Worm (Caenorhabditis elegans) whole organism, L1 larva: ENCODE results near the gene unc-39.

ENCODE experiments used
- C16A3.4 ChIP-seq: fragments of 150-350 bp; optimal IDR thresholded peaks from 2 replicates; lab custom pipeline; 2014; ENCODE audit warnings: missing biosample characterization, missing genetic modification characterization
- C34B4.2 ChIP-seq: sonication (generic microtip); optimal IDR thresholded peaks from 2 replicates; lab custom pipeline; 2017; ENCODE audit warnings: mild to moderate bottlenecking, missing genetic modification characterization, missing compliant biosample characterization
- F16B12.6 ChIP-seq: fragments of 150-350 bp; optimal IDR thresholded peaks from 2 replicates; lab custom pipeline; 2014; ENCODE audit warnings: missing biosample characterization, missing genetic modification characterization
- aha-1 ChIP-seq: fragments of 150-350 bp; optimal IDR thresholded peaks from 2 replicates; lab custom pipeline; 2014; ENCODE audit warnings: missing biosample characterization, missing genetic modification characterization
- alr-1 ChIP-seq: fragments of 200-800 bp; sonication (Bioruptor generic); optimal IDR thresholded peaks from 2 replicates; lab custom pipeline; 2018; ENCODE audit warnings: borderline replicate concordance, mild to moderate bottlenecking, missing genetic modification characterization, missing compliant biosample characterization
- ama-1 ChIP-seq: fragments of 150-350 bp; optimal IDR thresholded peaks from 2 replicates; lab custom pipeline; 2014
- ceh-63 ChIP-seq: fragments of 200-800 bp; sonication (Bioruptor generic); optimal IDR thresholded peaks from 2 replicates; lab custom pipeline; 2018; ENCODE audit warnings: mild to moderate bottlenecking, missing genetic modification characterization, missing compliant biosample characterization
- ceh-82 ChIP-seq, 3 experiments: fragments of 150-350 bp in 1 of 3; sonication (generic microtip) in 2 of 3; optimal IDR thresholded peaks; 2 replicates each; lab custom pipeline; 2014 to 2017; ENCODE audit warnings: missing biosample characterization in 3 of 3, missing genetic modification characterization in 3 of 3
- ceh-88 ChIP-seq: fragments of 200-800 bp; sonication (Bioruptor generic); IDR thresholded peaks from 2 replicates; pipeline ENCODE4 v1.3.6; 2022; ENCODE audit warnings: missing genetic modification characterization, missing compliant biosample characterization
- ceh-90 ChIP-seq: sonication (generic microtip); optimal IDR thresholded peaks from 2 replicates; lab custom pipeline; 2016; ENCODE audit warnings: missing genetic modification characterization, missing compliant biosample characterization
- ces-1 ChIP-seq: fragments of 150-350 bp; optimal IDR thresholded peaks from 2 replicates; lab custom pipeline; 2014; ENCODE audit warnings: missing biosample characterization, missing genetic modification reagents, missing genetic modification characterization
- efl-1 ChIP-seq, 4 experiments: fragments of 150-350 bp; optimal IDR thresholded peaks in 3 of 4; peaks in 1 of 4; 1 replicate in 1 of 4; 2 replicates in 3 of 4; lab custom pipeline; 2014; ENCODE audit warnings: missing biosample characterization in 2 of 4, missing genetic modification characterization in 2 of 4, missing genetic modification reagents in 2 of 4
- efl-3 ChIP-seq: fragments of 200-800 bp; sonication (Bioruptor generic); optimal IDR thresholded peaks from 2 replicates; lab custom pipeline; 2018; ENCODE audit warnings: mild to moderate bottlenecking, missing genetic modification characterization, missing compliant biosample characterization
- egl-13 ChIP-seq: sonication (generic microtip); optimal IDR thresholded peaks from 2 replicates; lab custom pipeline; 2016; ENCODE audit warnings: missing genotype, missing genetic modification reagents, missing genetic modification characterization, missing compliant biosample characterization
- egl-27 ChIP-seq, 2 experiments: fragments of 150-350 bp in 1 of 2; sonication (generic microtip); optimal IDR thresholded peaks; 3 replicates each; lab custom pipeline; 2017 to 2018; ENCODE audit warnings: missing biosample characterization in 2 of 2, missing genetic modification characterization in 2 of 2, missing genetic modification reagents in 2 of 2
- elt-2 ChIP-seq: sonication (generic microtip); optimal IDR thresholded peaks from 2 replicates; lab custom pipeline; 2016; ENCODE audit warnings: missing genetic modification characterization, mild to moderate bottlenecking, inconsistent platforms, missing compliant biosample characterization, missing genetic modification reagents
- elt-3 ChIP-seq, 6 experiments: fragments of 150-350 bp in 1 of 6; sonication (generic microtip); optimal IDR thresholded peaks; 2 replicates each; lab custom pipeline; 2017 to 2018; ENCODE audit warnings: missing biosample characterization in 6 of 6, missing genetic modification characterization in 6 of 6, inconsistent platforms in 1 of 6
- ets-5 ChIP-seq: fragments of 200-800 bp; sonication (Bioruptor generic); IDR thresholded peaks from 2 replicates; pipeline ENCODE4 v1.3.6; 2022; ENCODE audit warnings: missing genetic modification characterization, missing compliant biosample characterization
- fkh-10 ChIP-seq: sonication (generic microtip); optimal IDR thresholded peaks from 2 replicates; lab custom pipeline; 2017; ENCODE audit warnings: missing biosample characterization, missing genetic modification reagents, missing genetic modification characterization
- fos-1 ChIP-seq: fragments of 150-350 bp; optimal IDR thresholded peaks from 2 replicates; lab custom pipeline; 2014; ENCODE audit warnings: missing biosample characterization, missing genetic modification characterization
- grh-1 ChIP-seq: fragments of 200-800 bp; sonication (Bioruptor generic); IDR thresholded peaks from 2 replicates; pipeline ENCODE4 v1.3.6; 2022; ENCODE audit warnings: missing genetic modification reagents, missing genetic modification characterization, missing compliant biosample characterization
- hlh-4 ChIP-seq: sonication (generic microtip); optimal IDR thresholded peaks from 2 replicates; lab custom pipeline; 2016; ENCODE audit warnings: mild to moderate bottlenecking, missing genetic modification characterization, missing compliant biosample characterization
- hpl-2 ChIP-seq: fragments of 150-350 bp; optimal IDR thresholded peaks from 2 replicates; lab custom pipeline; 2014; ENCODE audit warnings: missing biosample characterization, missing genetic modification reagents, missing genetic modification characterization
- isw-1 ChIP-seq: fragments of 200-800 bp; sonication (Bioruptor generic); IDR thresholded peaks from 2 replicates; pipeline ENCODE4 v1.3.6; 2022; ENCODE audit warnings: missing genetic modification characterization, missing compliant biosample characterization
- jun-1 ChIP-seq: fragments of 150-350 bp; optimal IDR thresholded peaks from 2 replicates; lab custom pipeline; 2014; ENCODE audit warnings: missing biosample characterization, missing genetic modification reagents, missing genetic modification characterization
- lin-39 ChIP-seq: fragments of 150-350 bp; optimal IDR thresholded peaks from 2 replicates; lab custom pipeline; 2014; ENCODE audit warnings: missing biosample characterization, missing genetic modification reagents, missing genetic modification characterization
- lir-3 ChIP-seq: sonication (generic microtip); optimal IDR thresholded peaks from 2 replicates; lab custom pipeline; 2016; ENCODE audit warnings: mild to moderate bottlenecking, missing genetic modification characterization, moderate library complexity, missing compliant biosample characterization; ENCODE audit not compliant: poor library complexity
- lsy-2 ChIP-seq, 2 experiments: fragments of 150-350 bp; optimal IDR thresholded peaks; 2 replicates each; lab custom pipeline; 2014; ENCODE audit warnings: missing biosample characterization in 2 of 2, missing genetic modification characterization in 2 of 2
- mab-9 ChIP-seq: fragments of 200-800 bp; sonication (Bioruptor generic); IDR thresholded peaks from 2 replicates; pipeline ENCODE4 v1.3.6; 2022; ENCODE audit warnings: missing genetic modification reagents, missing genetic modification characterization, missing compliant biosample characterization
- mef-2 ChIP-seq: fragments of 150-350 bp; optimal IDR thresholded peaks from 2 replicates; lab custom pipeline; 2014; ENCODE audit warnings: missing biosample characterization, missing genetic modification characterization
- mep-1 ChIP-seq: fragments of 150-350 bp; optimal IDR thresholded peaks from 2 replicates; lab custom pipeline; 2014; ENCODE audit warnings: missing biosample characterization, missing genetic modification characterization
- nhr-11 ChIP-seq: fragments of 150-350 bp; optimal IDR thresholded peaks from 2 replicates; lab custom pipeline; 2014; ENCODE audit warnings: missing biosample characterization, missing genetic modification characterization
- nhr-19 ChIP-seq: fragments of 200-800 bp; sonication (Bioruptor generic); conservative IDR thresholded peaks from 2 replicates; pipeline ENCODE4 v1.3.6; 2022; ENCODE audit warnings: missing genetic modification characterization, missing compliant biosample characterization
- nhr-20 ChIP-seq: sonication (generic microtip); optimal IDR thresholded peaks from 2 replicates; lab custom pipeline; 2016; ENCODE audit warnings: mild to moderate bottlenecking, missing genetic modification characterization, missing compliant biosample characterization
- nhr-237 ChIP-seq: fragments of 150-350 bp; optimal IDR thresholded peaks from 2 replicates; lab custom pipeline; 2014; ENCODE audit warnings: missing biosample characterization, missing genetic modification characterization
- nhr-71 ChIP-seq: sonication (generic microtip); optimal IDR thresholded peaks from 2 replicates; lab custom pipeline; 2016; ENCODE audit warnings: mild to moderate bottlenecking, missing genetic modification characterization, moderate library complexity, missing compliant biosample characterization
- nhr-76 ChIP-seq: sonication (generic microtip); optimal IDR thresholded peaks from 2 replicates; lab custom pipeline; 2017; ENCODE audit warnings: missing biosample characterization, missing genetic modification characterization
- nhr-77 ChIP-seq: fragments of 150-350 bp; optimal IDR thresholded peaks from 2 replicates; lab custom pipeline; 2014; ENCODE audit warnings: missing biosample characterization, missing genetic modification characterization
- pag-3 ChIP-seq: sonication (generic microtip); optimal IDR thresholded peaks from 2 replicates; lab custom pipeline; 2017; ENCODE audit warnings: missing genetic modification characterization, mild to moderate bottlenecking, missing compliant biosample characterization, antibody characterized with exemption, borderline replicate concordance; ENCODE audit not compliant: insufficient read depth
- pqm-1 ChIP-seq: sonication (generic microtip); optimal IDR thresholded peaks from 3 replicates; lab custom pipeline; 2017; ENCODE audit warnings: missing biosample characterization, missing genetic modification characterization
- rnt-1 ChIP-seq: sonication (generic microtip); optimal IDR thresholded peaks from 2 replicates; lab custom pipeline; 2016; ENCODE audit warnings: mild to moderate bottlenecking, missing genetic modification characterization, moderate library complexity, missing compliant biosample characterization
- snpc-4 ChIP-seq: fragments of 150-350 bp; optimal IDR thresholded peaks from 2 replicates; lab custom pipeline; 2014; ENCODE audit warnings: missing biosample characterization, missing genetic modification characterization
- snu-23 ChIP-seq: sonication (generic microtip); optimal IDR thresholded peaks from 2 replicates; lab custom pipeline; 2016; ENCODE audit warnings: missing genetic modification characterization, missing compliant biosample characterization
- sox-4 ChIP-seq: sonication (generic microtip); optimal IDR thresholded peaks from 2 replicates; lab custom pipeline; 2016; ENCODE audit warnings: missing genetic modification characterization, missing compliant biosample characterization
- unc-30 ChIP-seq: sonication (generic microtip); optimal IDR thresholded peaks from 2 replicates; lab custom pipeline; 2017; ENCODE audit warnings: missing biosample characterization, missing genetic modification characterization
- unc-62 ChIP-seq: fragments of 150-350 bp; optimal IDR thresholded peaks from 2 replicates; lab custom pipeline; 2014; ENCODE audit warnings: missing biosample characterization, missing genetic modification reagents, missing genetic modification characterization
- unc-86 ChIP-seq: sonication (generic microtip); optimal IDR thresholded peaks from 2 replicates; lab custom pipeline; 2016; ENCODE audit warnings: missing genetic modification characterization, missing compliant biosample characterization
- unc-98 ChIP-seq: fragments of 200-800 bp; sonication (Bioruptor generic); IDR thresholded peaks from 2 replicates; pipeline ENCODE4 v1.3.6; 2022; ENCODE audit warnings: missing genetic modification characterization, missing compliant biosample characterization
- vab-15 ChIP-seq: sonication (generic microtip); optimal IDR thresholded peaks from 2 replicates; lab custom pipeline; 2017; ENCODE audit warnings: missing genotype, mild to moderate bottlenecking, missing genetic modification characterization, missing compliant biosample characterization
- zag-1 ChIP-seq: fragments of 150-350 bp; optimal IDR thresholded peaks from 2 replicates; lab custom pipeline; 2014; ENCODE audit warnings: missing biosample characterization, missing genetic modification characterization
- zip-4 ChIP-seq: fragments of 200-800 bp; sonication (Bioruptor generic); optimal IDR thresholded peaks from 2 replicates; lab custom pipeline; 2018; ENCODE audit warnings: mild to moderate bottlenecking, missing genetic modification characterization, moderate library complexity, missing compliant biosample characterization
- ztf-11 ChIP-seq, 2 experiments: sonication (generic microtip); optimal IDR thresholded peaks; 2 replicates each; lab custom pipeline; 2016 to 2017; ENCODE audit warnings: missing genetic modification characterization in 2 of 2, missing biosample characterization in 1 of 2, missing compliant biosample characterization in 1 of 2
- ztf-4 ChIP-seq: fragments of 150-350 bp; optimal IDR thresholded peaks from 2 replicates; lab custom pipeline; 2014; ENCODE audit warnings: missing biosample characterization, missing genetic modification characterization

unc-39 gene

DNA sequence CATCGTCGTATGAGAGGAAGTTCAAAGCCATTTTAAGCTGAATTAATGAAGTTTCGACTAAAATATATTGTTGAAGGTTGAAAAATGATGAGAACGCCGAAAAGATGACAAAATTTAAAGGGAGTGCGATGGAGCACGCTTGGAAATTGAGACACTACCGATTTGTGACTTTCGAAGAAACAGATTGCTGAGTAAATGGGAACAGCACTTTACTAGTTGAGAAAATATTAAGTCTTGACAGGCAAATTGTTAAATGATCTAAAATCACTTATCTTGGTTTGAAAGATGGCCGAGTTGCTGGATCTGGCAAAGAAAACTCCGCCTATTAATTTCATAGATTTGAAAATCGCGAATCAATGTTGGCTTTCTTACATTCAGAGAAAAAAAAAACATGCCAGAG is 50.4 kb downstream of the unc-39 start, which contains the start of gene rpoa-12 (continued):
- TF ChIP-seq grh-1 (GFP tag; lab: Robert Waterston, UW) (no peak), unc-62 (GFP tag; lab: Kevin White, UChicago) (no peak), rnt-1 (tag; lab: Kevin White, UChicago) (peak; percentile 42), F16B12.6 (tag; lab: Kevin White, UChicago) (peak; percentile 27), hlh-4 (tag; lab: Kevin White, UChicago) (no peak), fkh-10 (GFP tag; lab: Kevin White, UChicago) (no peak), ceh-88 (GFP tag; lab: Robert Waterston, UW) (no peak), alr-1 (no peak), mab-9 (GFP tag; lab: Robert Waterston, UW) (no peak), C34B4.2 (tag; lab: Kevin White, UChicago) (no peak), egl-13 (tag; lab: Kevin White, UChicago) (no peak), lir-3 (tag; lab: Kevin White, UChicago) (peak; percentile 68), zip-4 (no peak), ceh-90 (peak; percentile 25), mep-1 (tag; lab: Kevin White, UChicago) (no peak), ztf-11 (tag; optimal IDR thresholded peaks at IDR 0.05; lab: Kevin White, UChicago) (peak in 1 of 2 experiments; percentile 64), ceh-63 (GFP tag; lab: Kevin White, UChicago) (no peak), hpl-2 (GFP tag; lab: Kevin White, UChicago) (no peak), zag-1 (no peak), ztf-4 (tag; lab: Kevin White, UChicago) (no peak), elt-2 (no peak), snu-23 (peak; percentile 57), ces-1 (GFP tag; lab: Kevin White, UChicago) (no peak), nhr-237 (tag; lab: Kevin White, UChicago) (no peak), mef-2 (tag; lab: Kevin White, UChicago) (no peak), nhr-20 (peak; percentile 56), ets-5 (GFP tag; lab: Robert Waterston, UW) (no peak), vab-15 (peak; percentile 50), fos-1 (tag; lab: Kevin White, UChicago) (no peak), jun-1 (tag; lab: Kevin White, UChicago) (no peak), efl-1 (optimal IDR thresholded peaks at IDR 0.05; lab: Kevin White, UChicago) (peak; percentile 52 to 58), efl-1 (GFP tag; optimal IDR thresholded peaks at IDR 0.05 in 1 of 2; lab: Kevin White, UChicago) (peak; percentile 50 to 78), unc-30 (tag; lab: Kevin White, UChicago) (no peak), ceh-82 (tag; optimal IDR thresholded peaks at IDR 0.05; lab: Kevin White, UChicago) (peak in 1 of 3 experiments; percentile 24), nhr-76 (no peak), isw-1 (GFP tag; lab: Robert Waterston, UW) (peak; percentile 32; the same call in 1 of the 2 replicates), unc-86 (tag; lab: Kevin White, UChicago) (no peak), nhr-71 (tag; lab: Kevin White, UChicago) (peak; percentile 62), sox-4 (peak; percentile 29), C16A3.4 (peak; percentile 59), pag-3 (tag; lab: Kevin White, UChicago) (no peak), aha-1 (tag; lab: Kevin White, UChicago) (no peak), unc-98 (GFP tag; lab: Robert Waterston, UW) (0 out of 2 replicates have a peak, but pooled peaks have one; percentile 44), egl-27 (tag; optimal IDR thresholded peaks at IDR 0.05; lab: Kevin White, UChicago) (no peak), snpc-4 (tag; lab: Kevin White, UChicago) (no peak), lsy-2 (tag; optimal IDR thresholded peaks at IDR 0.05; lab: Kevin White, UChicago) (peak; percentile 27 to 71), nhr-19 (GFP tag; lab: Robert Waterston, UW) (0 out of 2 replicates have a peak, but pooled peaks have one; percentile 5), ama-1 (lab: Kevin White, UChicago) (no peak), pqm-1 (tag; lab: Kevin White, UChicago) (no peak), efl-3 (no peak), nhr-77 (tag; lab: Kevin White, UChicago) (no peak), lin-39 (tag; lab: Kevin White, UChicago) (no peak), elt-3 (tag; optimal IDR thresholded peaks at IDR 0.05; lab: Kevin White, UChicago) (no peak), nhr-11 (tag; lab: Kevin White, UChicago) (no peak)
- TF ChIP-seq, all 84 proteins: peak for 32
